Fruit fly (Drosophila melanogaster) whole organism, embryonic: Measurements from ENCODE around the gene Ocrl.

ENCODE experiments used
- ATbp ChIP-seq: fragments of 200-800 bp; sonication (Bioruptor generic); optimal IDR thresholded peaks from 2 replicates; lab custom pipeline; 2017; ENCODE audit warnings: missing biosample characterization, mild to moderate bottlenecking, missing genetic modification characterization, missing genetic modification reagents
- Ada2b ChIP-seq: fragments of 200-800 bp; sonication (Bioruptor generic); IDR thresholded peaks from 2 replicates; pipeline ENCODE4 v1.3.6; 2022; ENCODE audit warnings: missing biosample characterization, missing genetic modification characterization
- Antp ChIP-seq: fragments of 200-800 bp; sonication (Bioruptor generic); optimal IDR thresholded peaks from 3 replicates; lab custom pipeline; 2016; ENCODE audit warnings: missing biosample characterization, missing genetic modification characterization
- Atf-2 ChIP-seq: fragments of 200-800 bp; sonication (Bioruptor generic); optimal IDR thresholded peaks from 2 replicates; lab custom pipeline; 2016; ENCODE audit warnings: missing biosample characterization, missing genetic modification characterization
- B-H1 ChIP-seq: fragments of 200-800 bp; sonication (Bioruptor generic); IDR thresholded peaks from 3 replicates; pipeline ENCODE4 v1.3.6; 2022; ENCODE audit warnings: missing biosample characterization, missing genetic modification characterization
- CG10147 ChIP-seq: fragments of 200-800 bp; sonication (Bioruptor generic); optimal IDR thresholded peaks from 2 replicates; lab custom pipeline; 2019; ENCODE audit warnings: missing biosample characterization, mild to moderate bottlenecking, missing genetic modification characterization, moderate library complexity
- CG10274 ChIP-seq: fragments of 200-800 bp; sonication (Bioruptor generic); optimal IDR thresholded peaks from 3 replicates; lab custom pipeline; 2017; ENCODE audit warnings: missing biosample characterization, mild to moderate bottlenecking, missing genetic modification characterization
- CG10654 ChIP-seq: fragments of 200-800 bp; sonication (Bioruptor generic); optimal IDR thresholded peaks from 2 replicates; lab custom pipeline; 2016; ENCODE audit warnings: missing biosample characterization, missing genetic modification characterization
- CG12219 ChIP-seq: fragments of 200-800 bp; sonication (Bioruptor generic); optimal IDR thresholded peaks from 3 replicates; lab custom pipeline; 2018; ENCODE audit warnings: missing biosample characterization, mild to moderate bottlenecking, missing genetic modification characterization
- CG12391 ChIP-seq: fragments of 200-800 bp; sonication (Bioruptor generic); optimal IDR thresholded peaks from 3 replicates; lab custom pipeline; 2018; ENCODE audit warnings: missing biosample characterization, mild to moderate bottlenecking, missing genetic modification characterization, moderate library complexity
- CG14014 ChIP-seq: fragments of 200-800 bp; sonication (Bioruptor generic); IDR thresholded peaks from 2 replicates; pipeline ENCODE4 v1.3.6; 2022; ENCODE audit warnings: missing biosample characterization, missing genetic modification characterization
- CG14965 ChIP-seq: fragments of 200-800 bp; sonication (Bioruptor generic); optimal IDR thresholded peaks from 2 replicates; lab custom pipeline; 2016; ENCODE audit warnings: missing biosample characterization, missing genetic modification characterization, borderline replicate concordance
- CG1529 ChIP-seq: fragments of 200-800 bp; sonication (Bioruptor generic); optimal IDR thresholded peaks from 3 replicates; lab custom pipeline; 2018; ENCODE audit warnings: missing biosample characterization, missing genetic modification characterization
- CG15479 ChIP-seq: fragments of 200-800 bp; sonication (Bioruptor generic); optimal IDR thresholded peaks from 3 replicates; lab custom pipeline; 2019; ENCODE audit warnings: missing biosample characterization, mild to moderate bottlenecking, missing genetic modification characterization, moderate library complexity
- CG17568 ChIP-seq: fragments of 200-800 bp; sonication (Bioruptor generic); optimal IDR thresholded peaks from 2 replicates; lab custom pipeline; 2018; ENCODE audit warnings: missing biosample characterization, mild to moderate bottlenecking, missing genetic modification characterization, moderate library complexity
- CG3065 ChIP-seq: fragments of 200-800 bp; sonication (Bioruptor generic); optimal IDR thresholded peaks from 2 replicates; lab custom pipeline; 2016; ENCODE audit warnings: missing biosample characterization, missing genetic modification characterization
- CG33557 ChIP-seq: fragments of 200-800 bp; sonication (Bioruptor generic); optimal IDR thresholded peaks from 2 replicates; lab custom pipeline; 2019; ENCODE audit warnings: missing biosample characterization, mild to moderate bottlenecking, missing genetic modification characterization, moderate library complexity
- CG6683 ChIP-seq: fragments of 200-800 bp; sonication (Bioruptor generic); optimal IDR thresholded peaks from 2 replicates; lab custom pipeline; 2017; ENCODE audit warnings: missing biosample characterization, mild to moderate bottlenecking, missing genetic modification characterization, missing genetic modification reagents
- CG6689 ChIP-seq: fragments of 200-800 bp; sonication (Bioruptor generic); IDR thresholded peaks from 2 replicates; pipeline ENCODE4 v1.3.6; 2022; ENCODE audit warnings: missing biosample characterization, missing genetic modification characterization
- CG7556 ChIP-seq: fragments of 200-800 bp; sonication (Bioruptor generic); optimal IDR thresholded peaks from 2 replicates; lab custom pipeline; 2017; ENCODE audit warnings: missing biosample characterization, mild to moderate bottlenecking, missing genetic modification characterization
- CG8089 ChIP-seq: fragments of 200-800 bp; sonication (Bioruptor generic); optimal IDR thresholded peaks from 3 replicates; lab custom pipeline; 2016; ENCODE audit warnings: missing biosample characterization, missing genetic modification characterization
- CG8281 ChIP-seq: fragments of 200-800 bp; sonication (Bioruptor generic); optimal IDR thresholded peaks from 2 replicates; lab custom pipeline; 2018; ENCODE audit warnings: missing biosample characterization, mild to moderate bottlenecking, missing genetic modification characterization, moderate library complexity
- CG8359 ChIP-seq: fragments of 200-800 bp; sonication (Bioruptor generic); optimal IDR thresholded peaks from 2 replicates; lab custom pipeline; 2017; ENCODE audit warnings: missing biosample characterization, mild to moderate bottlenecking, missing genetic modification characterization, borderline replicate concordance
- CG8765 ChIP-seq: fragments of 200-800 bp; sonication (Bioruptor generic); IDR thresholded peaks from 2 replicates; pipeline ENCODE4 v1.3.6; 2022; ENCODE audit warnings: missing biosample characterization, missing genetic modification characterization
- CG9437 ChIP-seq: fragments of 200-800 bp; sonication (Bioruptor generic); optimal IDR thresholded peaks from 2 replicates; lab custom pipeline; 2018; ENCODE audit warnings: missing biosample characterization, mild to moderate bottlenecking, missing genetic modification characterization
- CG9609 ChIP-seq: fragments of 200-800 bp; sonication (Bioruptor generic); optimal IDR thresholded peaks from 3 replicates; lab custom pipeline; 2016; ENCODE audit warnings: missing biosample characterization, missing genetic modification characterization
- CG9727 ChIP-seq: fragments of 200-800 bp; sonication (Bioruptor generic); optimal IDR thresholded peaks from 3 replicates; lab custom pipeline; 2017; ENCODE audit warnings: missing biosample characterization, mild to moderate bottlenecking, missing genetic modification characterization
- CHES-1-like ChIP-seq: fragments of 200-800 bp; sonication (Bioruptor generic); optimal IDR thresholded peaks from 2 replicates; lab custom pipeline; 2016; ENCODE audit warnings: missing biosample characterization, missing genetic modification characterization
- Doc3 ChIP-seq: fragments of 200-800 bp; sonication (Bioruptor generic); IDR thresholded peaks from 3 replicates; pipeline ENCODE4 v1.3.6; 2022; ENCODE audit warnings: missing biosample characterization, missing genetic modification characterization; ENCODE audit not compliant: partially characterized antibody
- Drgx ChIP-seq: fragments of 200-800 bp; sonication (Bioruptor generic); IDR thresholded peaks from 2 replicates; pipeline ENCODE4 v1.3.6; 2022; ENCODE audit warnings: missing biosample characterization, missing genetic modification characterization
- Nf-YC ChIP-seq: fragments of 200-800 bp; optimal IDR thresholded peaks from 3 replicates; lab custom pipeline; 2019; ENCODE audit warnings: missing biosample characterization, mild to moderate bottlenecking, missing genetic modification characterization, moderate library complexity
- PHDP ChIP-seq: fragments of 200-800 bp; sonication (Bioruptor generic); optimal IDR thresholded peaks from 3 replicates; lab custom pipeline; 2018; ENCODE audit warnings: missing biosample characterization, mild to moderate bottlenecking, missing genetic modification characterization, moderate library complexity
- Poxn ChIP-seq: fragments of 200-800 bp; sonication (Bioruptor generic); IDR thresholded peaks from 2 replicates; pipeline ENCODE4 v1.3.6; 2022; ENCODE audit warnings: missing biosample characterization, missing genetic modification characterization
- Trl ChIP-seq, 3 experiments: fragments of >200 bp in 2 of 3; fragments of 200-800 bp in 1 of 3; sonication (Bioruptor generic) in 1 of 3; optimal IDR thresholded peaks; 2 replicates in 1 of 3; 3 replicates in 2 of 3; lab custom pipeline; 2016 to 2017; ENCODE audit warnings: missing biosample characterization in 1 of 3, missing genetic modification characterization in 1 of 3
- ap ChIP-seq: fragments of 200-800 bp; sonication (Bioruptor generic); IDR thresholded peaks from 2 replicates; pipeline ENCODE4 v1.3.6; 2022; ENCODE audit warnings: missing biosample characterization, missing genetic modification characterization
- bbx ChIP-seq: fragments of 200-800 bp; sonication (Bioruptor generic); IDR thresholded peaks from 2 replicates; pipeline ENCODE4 v1.3.6; 2022; ENCODE audit warnings: missing biosample characterization, missing genetic modification characterization; ENCODE audit not compliant: partially characterized antibody
- br ChIP-seq: fragments of >200 bp; optimal IDR thresholded peaks from 2 replicates; lab custom pipeline; 2017
- bsh ChIP-seq, 2 experiments: fragments of 200-800 bp; sonication (Bioruptor generic); optimal IDR thresholded peaks; 2 replicates each; lab custom pipeline; 2017 to 2018; ENCODE audit warnings: mild to moderate bottlenecking in 2 of 2, missing biosample characterization in 2 of 2, missing genetic modification characterization in 2 of 2, moderate library complexity in 1 of 2
- cad ChIP-seq: fragments of >200 bp; optimal IDR thresholded peaks from 2 replicates; lab custom pipeline; 2017; ENCODE audit warnings: missing biosample characterization, missing genetic modification characterization
- caup ChIP-seq: fragments of 200-800 bp; sonication (Bioruptor generic); optimal IDR thresholded peaks from 3 replicates; lab custom pipeline; 2017; ENCODE audit warnings: missing biosample characterization, mild to moderate bottlenecking, missing genetic modification characterization, moderate library complexity; ENCODE audit not compliant: severe bottlenecking
- chinmo ChIP-seq: fragments of 200-800 bp; sonication (Bioruptor generic); IDR thresholded peaks from 4 replicates; pipeline ENCODE4 v1.3.6; 2022; ENCODE audit warnings: missing biosample characterization, missing genetic modification characterization; ENCODE audit not compliant: partially characterized antibody
- crp ChIP-seq, 2 experiments: fragments of 200-800 bp; sonication (Bioruptor generic); optimal IDR thresholded peaks; 2 replicates in 1 of 2; 3 replicates in 1 of 2; lab custom pipeline; 2017; ENCODE audit warnings: missing biosample characterization in 2 of 2, missing genetic modification characterization in 2 of 2, mild to moderate bottlenecking in 1 of 2, moderate library complexity in 1 of 2
- dm ChIP-seq: fragments of 200-800 bp; sonication (Bioruptor generic); optimal IDR thresholded peaks from 3 replicates; lab custom pipeline; 2016; ENCODE audit warnings: missing biosample characterization, missing genetic modification characterization
- fu2 ChIP-seq: fragments of 200-800 bp; sonication (Bioruptor generic); optimal IDR thresholded peaks from 2 replicates; lab custom pipeline; 2016; ENCODE audit warnings: missing biosample characterization, missing genetic modification characterization
- pnt ChIP-seq: fragments of 200-800 bp; sonication (Bioruptor generic); optimal IDR thresholded peaks from 3 replicates; lab custom pipeline; 2016; ENCODE audit warnings: missing biosample characterization, missing genetic modification characterization
- scrt ChIP-seq: fragments of 200-800 bp; sonication (Bioruptor generic); optimal IDR thresholded peaks from 2 replicates; lab custom pipeline; 2018; ENCODE audit warnings: missing biosample characterization, mild to moderate bottlenecking, missing genetic modification characterization, moderate library complexity
- sima ChIP-seq: fragments of 200-800 bp; sonication (Bioruptor generic); optimal IDR thresholded peaks from 2 replicates; lab custom pipeline; 2016; ENCODE audit warnings: missing biosample characterization, missing genetic modification characterization
- sr ChIP-seq: fragments of 200-800 bp; sonication (Bioruptor generic); IDR thresholded peaks from 3 replicates; pipeline ENCODE4 v1.3.6; 2022; ENCODE audit warnings: missing biosample characterization, missing genetic modification characterization
- tap ChIP-seq: fragments of 200-800 bp; optimal IDR thresholded peaks from 3 replicates; lab custom pipeline; 2019; ENCODE audit warnings: missing biosample characterization, mild to moderate bottlenecking, missing genetic modification characterization, moderate library complexity

The Ocrl gene

dm6 chrX:1952898-1953297 is 30.1 kb downstream of the Ocrl start (continued):
- no peak for TF ChIP-seq PHDP (tag; lab: Kevin White, UChicago)
- TF ChIP-seq CG12391: peak; percentile 36
- peak; percentile 28 for TF ChIP-seq dm
- no peak for TF ChIP-seq br (lab: Kevin White, UChicago)
- no peak for TF ChIP-seq Doc3 (GFP tag; lab: Robert Waterston, UW)
- peak; percentile 36; the same call in 1 of the 4 replicates for TF ChIP-seq chinmo (GFP tag; lab: Robert Waterston, UW)
- no peak for TF ChIP-seq sima
- peak; percentile 58 for TF ChIP-seq Atf-2 (GFP tag; lab: Kevin White, UChicago)
- TF ChIP-seq Poxn: no peak
- TF ChIP-seq CG8281 (tag; lab: Kevin White, UChicago): no peak
- no peak for TF ChIP-seq CG12219
- TF ChIP-seq Nf-YC (tag; lab: Kevin White, UChicago): peak; percentile 34
- TF ChIP-seq ATbp (GFP tag; lab: Kevin White, UChicago): no peak
- peak; percentile 53 for TF ChIP-seq bbx
- peak; percentile 20 for TF ChIP-seq CG10147
- TF ChIP-seq CG10274 (GFP tag; lab: Kevin White, UChicago): peak; percentile 28
- TF ChIP-seq CG9437: no peak
- TF ChIP-seq CG14965 (GFP tag; lab: Kevin White, UChicago): peak; percentile 39
- peak; percentile 51; the same call in 2 of the 3 replicates for TF ChIP-seq sr
- TF ChIP-seq CG3065 (GFP tag; lab: Kevin White, UChicago): peak; percentile 15
- no peak for TF ChIP-seq cad (GFP tag; lab: Kevin White, UChicago)
- TF ChIP-seq fu2 (GFP tag; lab: Kevin White, UChicago): peak; percentile 40
- TF ChIP-seq CG7556 (GFP tag; lab: Kevin White, UChicago): peak; percentile 2
- TF ChIP-seq Trl (optimal IDR thresholded peaks at IDR 0.05; lab: Kevin White, UChicago): no peak
- TF ChIP-seq Trl (GFP tag; optimal IDR thresholded peaks at IDR 0.05; lab: Kevin White, UChicago): peak; percentile 81
- peak; percentile 46 for TF ChIP-seq caup (GFP tag; lab: Kevin White, UChicago)
- no peak for TF ChIP-seq CG15479 (GFP tag; lab: Kevin White, UChicago)
- TF ChIP-seq crp (GFP tag; optimal IDR thresholded peaks at IDR 0.05; lab: Kevin White, UChicago): peak in 1 of 2 experiments; percentile 15
- TF ChIP-seq CG1529 (GFP tag; lab: Kevin White, UChicago): no peak
- TF ChIP-seq Drgx (GFP tag; lab: Robert Waterston, UW): no peak
- TF ChIP-seq pnt (GFP tag; lab: Kevin White, UChicago): peak; percentile 86
- TF ChIP-seq CHES-1-like (GFP tag; lab: Kevin White, UChicago): peak; percentile 50
- TF ChIP-seq tap: no peak
- TF ChIP-seq CG6689 (GFP tag; lab: Robert Waterston, UW): peak; percentile 50; the same call in 1 of the 2 replicates
- peak in 1 of 2 experiments; percentile 2 for TF ChIP-seq bsh (GFP tag; optimal IDR thresholded peaks at IDR 0.05; lab: Kevin White, UChicago)
- no peak for TF ChIP-seq ap
- no peak for TF ChIP-seq CG8359 (GFP tag; lab: Kevin White, UChicago)
- TF ChIP-seq CG10654 (GFP tag; lab: Kevin White, UChicago): peak; percentile 30
- TF ChIP-seq CG6683 (GFP tag; lab: Kevin White, UChicago): peak; percentile 19
- TF ChIP-seq Ada2b (GFP tag; lab: Robert Waterston, UW): no peak
- no peak for TF ChIP-seq B-H1 (GFP tag; lab: Robert Waterston, UW)
- no peak for TF ChIP-seq CG33557 (GFP tag; lab: Kevin White, UChicago)
- peak; percentile 78 for TF ChIP-seq CG9609 (GFP tag; lab: Kevin White, UChicago)
- TF ChIP-seq scrt (GFP tag; lab: Kevin White, UChicago): no peak
- TF ChIP-seq CG8765 (GFP tag; lab: Robert Waterston, UW): peak; percentile 58
- TF ChIP-seq CG17568 (GFP tag; lab: Kevin White, UChicago): no peak
- TF ChIP-seq CG9727 (GFP tag; lab: Kevin White, UChicago): peak; percentile 34
- peak; percentile 61; the same call in 1 of the 2 replicates for TF ChIP-seq CG14014 (GFP tag; lab: Robert Waterston, UW)
- TF ChIP-seq Antp: peak; percentile 87
- TF ChIP-seq CG8089: peak; percentile 72
